Worm (Caenorhabditis elegans): Measurements from ENCODE around the gene C32B5.6.
"Not testable (repeated sequence)": the region's sequence is repeated elsewhere in the genome, so short reads cannot be mapped to it uniquely, and the experiment has no call there.

C32B5.6 gene

ce11 chrII:958618-959017 lies 9.6 kb upstream of the C32B5.6 start, which contains the start of gene sdz-4:
TSS of gene sdz-4 (plus strand) at chrII:958918.
- TF ChIP-seq him-1 (tag; optimal IDR thresholded peaks at IDR 0.05) (no peak), W03F9.2 (tag; optimal IDR thresholded peaks at IDR 0.05) (no peak), dao-5 (tag; optimal IDR thresholded peaks at IDR 0.05) (no peak)

- TF ChIP-seq him-1 (tag; optimal IDR thresholded peaks at IDR 0.05) (no peak), W03F9.2 (tag; optimal IDR thresholded peaks at IDR 0.05) (no peak), dao-5 (tag; optimal IDR thresholded peaks at IDR 0.05) (no peak)
These were observed 8.0 kb upstream of the C32B5.6 start, which contains the start of the genes C32B5.18 and C32B5.7 for ce11 chrII:960218-960617. TSS of gene C32B5.18 (plus strand) at chrII:960518. TSS of gene C32B5.7 (plus strand) at chrII:960528.

- TF ChIP-seq him-1 (tag; optimal IDR thresholded peaks at IDR 0.05) (no peak), W03F9.2 (tag; optimal IDR thresholded peaks at IDR 0.05) (no peak), dao-5 (tag; optimal IDR thresholded peaks at IDR 0.05) (no peak)
These were observed 6.2 kb upstream of the C32B5.6 start, which contains the start of gene C32B5.13 for ce11 chrII:961961-962360. TSS of gene C32B5.13 (minus strand) at chrII:962061.

ce11 chrII:966962-967361 lies 1.2 kb upstream of the C32B5.6 start, which contains the start of gene fbxc-18:
TSS of gene fbxc-18 (minus strand) at chrII:967062.
- TF ChIP-seq dao-5, W03F9.2, him-1 (tag; optimal IDR thresholded peaks at IDR 0.05): not testable (repeated sequence)

- TF ChIP-seq dao-5 (tag; optimal IDR thresholded peaks at IDR 0.05) (no peak), him-1 (tag; optimal IDR thresholded peaks at IDR 0.05) (no peak), W03F9.2 (tag; optimal IDR thresholded peaks at IDR 0.05) (no peak)
These were observed 4.6 kb downstream of the C32B5.6 start, which contains the start of gene C32B5.15 for ce11 chrII:972850-973249. TSS of gene C32B5.15 (minus strand) at chrII:972950.

ce11 chrII:973999-974398 lies 5.8 kb downstream of the C32B5.6 start, which contains the start of gene fbxc-14:
TSS of gene fbxc-14 (plus strand) at chrII:974299.
- TF ChIP-seq W03F9.2 (tag; optimal IDR thresholded peaks at IDR 0.05) (no peak), him-1 (tag; optimal IDR thresholded peaks at IDR 0.05) (no peak), dao-5 (tag; optimal IDR thresholded peaks at IDR 0.05) (no peak)

- TF ChIP-seq him-1 (tag; optimal IDR thresholded peaks at IDR 0.05) (no peak), W03F9.2 (tag; optimal IDR thresholded peaks at IDR 0.05) (no peak), dao-5 (tag; optimal IDR thresholded peaks at IDR 0.05) (no peak)
These were observed 10.9 kb downstream of the C32B5.6 start, which contains the start of the genes fbxc-17 and fbxc-15 for ce11 chrII:979135-979534. TSS of gene fbxc-17 (minus strand) at chrII:979235. TSS of gene fbxc-15 (plus strand) at chrII:979423.

- TF ChIP-seq W03F9.2 (tag; optimal IDR thresholded peaks at IDR 0.05) (no peak), him-1 (tag; optimal IDR thresholded peaks at IDR 0.05) (no peak), dao-5 (tag; optimal IDR thresholded peaks at IDR 0.05) (no peak)
These were observed 14.6 kb downstream of the C32B5.6 start, which contains the start of gene srh-274 for ce11 chrII:982842-983241. TSS of gene srh-274 (plus strand) at chrII:983142.

- TF ChIP-seq dao-5, W03F9.2, him-1 (tag; optimal IDR thresholded peaks at IDR 0.05): not testable (repeated sequence)
These were observed 17.5 kb downstream of the C32B5.6 start, which contains the start of gene fbxc-40 for ce11 chrII:985703-986102. TSS of gene fbxc-40 (plus strand) at chrII:986003.

ce11 chrII:988437-988836 lies 20.2 kb downstream of the C32B5.6 start, which contains the start of gene fbxc-39:
TSS of gene fbxc-39 (plus strand) at chrII:988737.
- TF ChIP-seq him-1 (tag; optimal IDR thresholded peaks at IDR 0.05) (no peak), W03F9.2 (tag; optimal IDR thresholded peaks at IDR 0.05) (no peak), dao-5 (tag; optimal IDR thresholded peaks at IDR 0.05) (no peak)

ce11 chrII:991300-991699 lies 23.1 kb downstream of the C32B5.6 start, which contains the start of gene fbxc-42:
TSS of gene fbxc-42 (plus strand) at chrII:991600.
- TF ChIP-seq him-1 (tag; optimal IDR thresholded peaks at IDR 0.05) (no peak), dao-5 (tag; optimal IDR thresholded peaks at IDR 0.05) (no peak), W03F9.2 (tag; optimal IDR thresholded peaks at IDR 0.05) (no peak)

ce11 chrII:994231-994630 lies 26.0 kb downstream of the C32B5.6 start, which contains the start of gene F45D11.7:
TSS of gene F45D11.7 (plus strand) at chrII:994531.
- TF ChIP-seq W03F9.2, dao-5, him-1 (tag; optimal IDR thresholded peaks at IDR 0.05): not testable (repeated sequence)

- TF ChIP-seq W03F9.2, dao-5, him-1 (tag; optimal IDR thresholded peaks at IDR 0.05): not testable (repeated sequence)
These were observed 27.9 kb downstream of the C32B5.6 start, which contains the start of gene F45D11.11 for ce11 chrII:996112-996511. TSS of gene F45D11.11 (minus strand) at chrII:996212.

ce11 chrII:999493-999892 lies 31.3 kb downstream of the C32B5.6 start, which contains the start of gene fbxb-29:
TSS of gene fbxb-29 (minus strand) at chrII:999593.
- TF ChIP-seq W03F9.2 (tag; optimal IDR thresholded peaks at IDR 0.05), result no peak
- no peak for TF ChIP-seq dao-5 (tag; optimal IDR thresholded peaks at IDR 0.05)
- no peak for TF ChIP-seq him-1 (tag; optimal IDR thresholded peaks at IDR 0.05)

Measured in whole organism, L4/young adult.